Worm (Caenorhabditis elegans) whole organism, young adult: ENCODE results near the gene glb-15.
A peak's percentile ranks its signal among the peaks of the same experiment; 100 is the strongest.

ENCODE experiments used
- B0019.2 ChIP-seq: fragments of 200-800 bp; sonication (Bioruptor generic); conservative IDR thresholded peaks from 2 replicates; pipeline ENCODE4 v1.3.6; 2022; ENCODE audit warnings: missing genetic modification reagents, missing genetic modification characterization, missing compliant biosample characterization
- C17E4.6 ChIP-seq: fragments of 200-800 bp; sonication (Bioruptor generic); IDR thresholded peaks from 2 replicates; pipeline ENCODE4 v1.3.6; 2022; ENCODE audit warnings: missing genetic modification reagents, missing genetic modification characterization, missing compliant biosample characterization
- F49E8.2 ChIP-seq: sonication (generic microtip); optimal IDR thresholded peaks from 3 replicates; lab custom pipeline; 2017; ENCODE audit warnings: missing genetic modification characterization, mild to moderate bottlenecking, missing compliant biosample characterization, antibody characterized with exemption, moderate library complexity; ENCODE audit not compliant: insufficient read depth
- F52B5.7 ChIP-seq: sonication (generic microtip); optimal IDR thresholded peaks from 2 replicates; lab custom pipeline; 2016; ENCODE audit warnings: mild to moderate bottlenecking, missing genetic modification characterization, missing compliant biosample characterization
- K12H6.12 ChIP-seq: fragments of 200-800 bp; sonication (Bioruptor generic); optimal IDR thresholded peaks from 2 replicates; lab custom pipeline; 2018; ENCODE audit warnings: mild to moderate bottlenecking, missing genetic modification characterization, missing compliant biosample characterization
- Y53F4B.3 ChIP-seq: fragments of 200-800 bp; sonication (Bioruptor generic); IDR thresholded peaks from 2 replicates; pipeline ENCODE4 v1.3.6; 2022; ENCODE audit warnings: missing genetic modification reagents, missing genetic modification characterization, missing compliant biosample characterization
- Y53G8AR.9 ChIP-seq: fragments of 200-800 bp; sonication (Bioruptor generic); conservative IDR thresholded peaks from 2 replicates; pipeline ENCODE4 v1.3.6; 2022; ENCODE audit warnings: missing genetic modification reagents, missing genetic modification characterization, missing compliant biosample characterization
- akir-1 ChIP-seq: fragments of 200-800 bp; sonication (Bioruptor generic); optimal IDR thresholded peaks from 2 replicates; lab custom pipeline; 2018; ENCODE audit warnings: mild to moderate bottlenecking, missing genetic modification characterization, moderate library complexity, missing compliant biosample characterization
- ama-1 ChIP-seq, 3 experiments: fragments of 150-350 bp in 1 of 3; sonication (generic microtip) in 2 of 3; optimal IDR thresholded peaks; 2 replicates each; lab custom pipeline; 2014 to 2018; ENCODE audit warnings: missing biosample characterization in 2 of 3, missing genetic modification characterization in 2 of 3, missing genetic modification reagents in 2 of 3
- aptf-2 ChIP-seq: fragments of 200-800 bp; sonication (Bioruptor generic); conservative IDR thresholded peaks from 2 replicates; pipeline ENCODE4 v1.3.6; 2022; ENCODE audit warnings: missing genetic modification reagents, missing genetic modification characterization, missing compliant biosample characterization
- dox-1 ChIP-seq: fragments of 200-800 bp; sonication (Bioruptor generic); IDR thresholded peaks from 2 replicates; pipeline ENCODE4 v1.3.6; 2022; ENCODE audit warnings: missing genetic modification reagents, missing genetic modification characterization, missing compliant biosample characterization
- dpff-1 ChIP-seq: sonication (generic microtip); optimal IDR thresholded peaks from 2 replicates; lab custom pipeline; 2017; ENCODE audit warnings: mild to moderate bottlenecking, missing genetic modification characterization, missing compliant biosample characterization
- efl-1 ChIP-seq: fragments of 150-350 bp; optimal IDR thresholded peaks from 2 replicates; lab custom pipeline; 2014; ENCODE audit warnings: missing biosample characterization, missing genetic modification reagents, missing genetic modification characterization
- egl-44 ChIP-seq: fragments of 200-800 bp; sonication (Bioruptor generic); IDR thresholded peaks from 2 replicates; pipeline ENCODE4 v1.3.6; 2022; ENCODE audit warnings: missing genetic modification reagents, missing genetic modification characterization, missing compliant biosample characterization
- egrh-3 ChIP-seq: fragments of 200-800 bp; sonication (Bioruptor generic); IDR thresholded peaks from 2 replicates; pipeline ENCODE4 v1.3.6; 2022; ENCODE audit warnings: missing genetic modification reagents, missing genetic modification characterization, missing compliant biosample characterization
- ets-4 ChIP-seq: fragments of 200-800 bp; sonication (Bioruptor generic); optimal IDR thresholded peaks from 2 replicates; lab custom pipeline; 2018; ENCODE audit warnings: mild to moderate bottlenecking, missing genetic modification characterization, missing compliant biosample characterization
- gei-17 ChIP-seq: fragments of 200-800 bp; sonication (Bioruptor generic); optimal IDR thresholded peaks from 2 replicates; lab custom pipeline; 2018; ENCODE audit warnings: mild to moderate bottlenecking, missing genetic modification characterization, missing compliant biosample characterization
- hlh-26 ChIP-seq: fragments of 200-800 bp; sonication (Bioruptor generic); conservative IDR thresholded peaks from 2 replicates; pipeline ENCODE4 v1.3.6; 2022; ENCODE audit warnings: missing genetic modification reagents, missing genetic modification characterization, missing compliant biosample characterization
- hrde-1 ChIP-seq: sonication (generic microtip); optimal IDR thresholded peaks from 2 replicates; lab custom pipeline; 2016; ENCODE audit warnings: missing genetic modification characterization, mild to moderate bottlenecking, missing compliant biosample characterization, moderate library complexity, missing genotype, missing genetic modification reagents, borderline replicate concordance
- let-526 ChIP-seq: fragments of 200-800 bp; sonication (Bioruptor generic); IDR thresholded peaks from 2 replicates; pipeline ENCODE4 v1.3.6; 2022; ENCODE audit warnings: missing genetic modification reagents, missing genetic modification characterization, missing compliant biosample characterization
- let-607 ChIP-seq, 2 experiments: fragments of 200-800 bp in 1 of 2; sonication (Bioruptor generic) in 1 of 2; sonication (generic microtip) in 1 of 2; optimal IDR thresholded peaks; 2 replicates each; lab custom pipeline; 2016 to 2018; ENCODE audit warnings: mild to moderate bottlenecking in 2 of 2, missing compliant biosample characterization in 2 of 2, missing genetic modification characterization in 2 of 2, moderate library complexity in 2 of 2, missing genotype in 1 of 2
- lin-40 ChIP-seq: sonication (generic microtip); optimal IDR thresholded peaks from 2 replicates; lab custom pipeline; 2016; ENCODE audit warnings: missing genetic modification characterization, mild to moderate bottlenecking, missing compliant biosample characterization, missing genotype, missing genetic modification reagents
- lsy-27 ChIP-seq: sonication (generic microtip); optimal IDR thresholded peaks from 2 replicates; lab custom pipeline; 2017; ENCODE audit warnings: missing genetic modification characterization, mild to moderate bottlenecking, missing compliant biosample characterization, antibody characterized with exemption, missing genotype, borderline replicate concordance; ENCODE audit not compliant: insufficient read depth
- madf-3 ChIP-seq: fragments of 200-800 bp; sonication (Bioruptor generic); IDR thresholded peaks from 2 replicates; pipeline ENCODE4 v1.3.6; 2022; ENCODE audit warnings: missing genetic modification reagents, missing genetic modification characterization, missing compliant biosample characterization
- nhr-80 ChIP-seq: sonication (generic microtip); optimal IDR thresholded peaks from 2 replicates; lab custom pipeline; 2016; ENCODE audit warnings: missing genetic modification characterization, missing compliant biosample characterization
- nhr-90 ChIP-seq: sonication (generic microtip); optimal IDR thresholded peaks from 2 replicates; lab custom pipeline; 2016; ENCODE audit warnings: missing genotype, mild to moderate bottlenecking, missing genetic modification characterization, missing compliant biosample characterization
- pha-4 ChIP-seq: fragments of 150-350 bp; sonication (generic microtip); optimal IDR thresholded peaks from 2 replicates; lab custom pipeline; 2014; ENCODE audit warnings: missing biosample characterization, missing genetic modification reagents, missing genetic modification characterization
- rcor-1 ChIP-seq: fragments of 200-800 bp; sonication (Bioruptor generic); IDR thresholded peaks from 2 replicates; pipeline ENCODE4 v1.3.6; 2022; ENCODE audit warnings: missing genetic modification reagents, missing genetic modification characterization, missing compliant biosample characterization
- rec-8 ChIP-seq, 2 experiments: sonication (generic microtip); optimal IDR thresholded peaks; 2 replicates each; lab custom pipeline; 2016; ENCODE audit warnings: mild to moderate bottlenecking in 2 of 2, missing genetic modification characterization in 2 of 2, missing genetic modification reagents in 2 of 2, missing genotype in 2 of 2, missing biosample characterization in 1 of 2, missing compliant biosample characterization in 1 of 2, moderate library complexity in 1 of 2
- sdz-38 ChIP-seq: sonication (generic microtip); optimal IDR thresholded peaks from 2 replicates; lab custom pipeline; 2016; ENCODE audit warnings: missing genotype, missing genetic modification characterization, missing compliant biosample characterization
- sea-2 ChIP-seq: fragments of 200-800 bp; sonication (Bioruptor generic); IDR thresholded peaks from 2 replicates; pipeline ENCODE4 v1.3.6; 2022; ENCODE audit warnings: missing genetic modification characterization, missing compliant biosample characterization
- tbp1 ChIP-seq: fragments of 200-800 bp; sonication (Bioruptor generic); optimal IDR thresholded peaks from 2 replicates; lab custom pipeline; 2018; ENCODE audit warnings: mild to moderate bottlenecking, missing genetic modification characterization, missing compliant biosample characterization
- unc-130 ChIP-seq: sonication (generic microtip); optimal IDR thresholded peaks from 2 replicates; lab custom pipeline; 2016; ENCODE audit warnings: missing genetic modification reagents, missing genetic modification characterization, missing compliant biosample characterization
- unc-62 ChIP-seq: fragments of 150-350 bp; optimal IDR thresholded peaks from 2 replicates; lab custom pipeline; 2014; ENCODE audit warnings: missing biosample characterization, missing genetic modification reagents, missing genetic modification characterization
- zim-3 ChIP-seq: sonication (generic microtip); optimal IDR thresholded peaks from 2 replicates; lab custom pipeline; 2017; ENCODE audit warnings: mild to moderate bottlenecking, missing genetic modification characterization, moderate library complexity, missing compliant biosample characterization

glb-15 gene

ce11 chrV:11605227-11605626, 12.8 kb downstream of the glb-15 start:
- TF ChIP-seq egrh-3 (GFP tag; lab: Robert Waterston, UW) (no peak), lin-40 (tag; lab: Kevin White, UChicago) (no peak), nhr-90 (tag; lab: Kevin White, UChicago) (no peak), Y53F4B.3 (GFP tag; lab: Robert Waterston, UW) (no peak), ama-1 (optimal IDR thresholded peaks at IDR 0.05; lab: Kevin White, UChicago) (no peak), ama-1 (GFP tag; optimal IDR thresholded peaks at IDR 0.05; lab: Kevin White, UChicago) (no peak), rcor-1 (no peak), hrde-1 (tag; lab: Kevin White, UChicago) (no peak), sdz-38 (tag; lab: Kevin White, UChicago) (no peak), lsy-27 (tag; lab: Kevin White, UChicago) (no peak), sea-2 (GFP tag; lab: Robert Waterston, UW) (no peak), efl-1 (no peak), pha-4 (tag; lab: Kevin White, UChicago) (no peak), aptf-2 (no peak), let-526 (no peak), unc-62 (GFP tag; lab: Kevin White, UChicago) (no peak), tbp1 (no peak), ets-4 (GFP tag; lab: Kevin White, UChicago) (no peak), unc-130 (GFP tag; lab: Kevin White, UChicago) (no peak), F49E8.2 (tag; lab: Kevin White, UChicago) (no peak)

DNA sequence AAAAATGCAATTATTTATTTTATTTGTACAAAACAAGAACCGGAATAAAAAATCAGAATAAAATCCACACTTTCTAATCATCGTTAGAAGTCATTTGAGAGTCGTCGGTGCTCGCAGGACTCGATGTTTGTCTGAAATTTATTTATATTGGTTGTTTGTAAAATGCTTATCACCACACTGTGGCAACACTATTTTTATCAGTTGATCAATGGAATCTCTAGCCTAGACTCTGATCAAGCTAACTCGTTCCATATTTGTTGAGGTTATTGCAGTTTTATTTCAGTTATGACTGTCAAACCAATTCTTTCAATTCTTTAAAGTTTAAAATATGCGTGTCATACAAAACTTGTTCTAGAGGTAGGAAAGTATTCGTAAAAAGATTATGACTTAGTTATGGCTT, 13.6 kb downstream of the glb-15 start, which contains the start of gene dhs-20:
dhs-20 (minus strand) TSS at position 80 of the 400 bp plus-strand sequence.
- no peak for TF ChIP-seq gei-17
- TF ChIP-seq F52B5.7, result no peak
- no peak for TF ChIP-seq dpff-1 (tag; lab: Kevin White, UChicago)
- TF ChIP-seq K12H6.12 (tag; lab: Kevin White, UChicago), result no peak
- peak; percentile 19 for TF ChIP-seq nhr-80 (tag; lab: Kevin White, UChicago)
- TF ChIP-seq egrh-3 (GFP tag; lab: Robert Waterston, UW), result no peak

DNA sequence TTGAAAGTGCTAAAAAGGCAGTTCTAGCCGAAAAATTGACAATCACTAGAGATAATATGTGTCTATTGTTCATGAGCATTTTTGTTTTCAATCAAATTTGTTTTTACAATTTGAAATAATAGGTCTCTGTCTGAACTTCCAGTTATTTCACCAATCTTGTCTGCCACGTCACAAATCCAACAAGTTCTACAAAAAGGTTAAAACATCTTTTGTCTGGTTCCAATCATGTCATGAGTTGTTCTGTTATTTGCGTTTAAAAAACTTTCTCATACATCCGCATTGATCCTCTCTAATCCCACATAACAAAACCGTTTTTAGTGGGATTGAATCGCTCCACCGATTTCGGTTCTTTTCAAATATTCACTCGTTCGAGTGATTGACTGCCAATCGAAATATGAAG, 17.3 kb downstream of the glb-15 start, which contains the start of gene F35B12.9:
F35B12.9 (plus strand) TSS at position 372 of the 400 bp plus-strand sequence.
- TF ChIP-seq K12H6.12 (tag; lab: Kevin White, UChicago), result no peak
- TF ChIP-seq hlh-26, result no peak
- no peak for TF ChIP-seq C17E4.6 (GFP tag; lab: Robert Waterston, UW)
- no peak for TF ChIP-seq gei-17
- no peak for TF ChIP-seq rec-8 (tag; optimal IDR thresholded peaks at IDR 0.05; lab: Kevin White, UChicago)
- TF ChIP-seq akir-1 (GFP tag; lab: Kevin White, UChicago), result no peak
- no peak for TF ChIP-seq Y53F4B.3 (GFP tag; lab: Robert Waterston, UW)
- TF ChIP-seq B0019.2, result no peak
- no peak for TF ChIP-seq madf-3 (GFP tag; lab: Robert Waterston, UW)
- TF ChIP-seq egl-44 (GFP tag; lab: Robert Waterston, UW), result no peak
- no peak for TF ChIP-seq Y53G8AR.9 (GFP tag; lab: Robert Waterston, UW)
- TF ChIP-seq dox-1 (GFP tag; lab: Robert Waterston, UW), result no peak
- no peak for TF ChIP-seq zim-3 (tag; lab: Kevin White, UChicago)
- no peak for TF ChIP-seq let-607 (tag; optimal IDR thresholded peaks at IDR 0.05; lab: Kevin White, UChicago)
- TF ChIP-seq, all 124 proteins: peak for 0
